Fruit fly (Drosophila melanogaster): ENCODE data around the gene CG6059.

Gene CG6059

dm6 chr3R:27153062-27153878 is 28.8 kb upstream of the CG6059 start (continued):
- no peak for TF ChIP-seq CG4707 (GFP tag; optimal IDR thresholded peaks at IDR 0.05)
- TF ChIP-seq Adf1 (GFP tag; IDR thresholded peaks at IDR 0.05): peak; percentile 6; the same call in 1 of the 2 replicates
- no peak for TF ChIP-seq gfzf (GFP tag; optimal IDR thresholded peaks at IDR 0.05)
- TF ChIP-seq Camta (GFP tag; optimal IDR thresholded peaks at IDR 0.05): peak; percentile 16
- no peak for TF ChIP-seq ato (GFP tag; IDR thresholded peaks at IDR 0.05; ENCODE audit: partially characterized antibody)
- TF ChIP-seq Sin3A (optimal IDR thresholded peaks at IDR 0.05): no peak
- TF ChIP-seq croc (GFP tag; conservative IDR thresholded peaks at IDR 0.05): no peak
- TF ChIP-seq CG17568 (GFP tag; optimal IDR thresholded peaks at IDR 0.05): no peak
- 0 out of 3 replicates have a peak, but pooled peaks have one; percentile 12 for TF ChIP-seq Dbx (GFP tag; IDR thresholded peaks at IDR 0.05)
- TF ChIP-seq Mrtf (GFP tag; IDR thresholded peaks at IDR 0.05): 0 out of 3 replicates have a peak, but pooled peaks have one; percentile 7
- peak; percentile 48 for TF ChIP-seq CHES-1-like (GFP tag; optimal IDR thresholded peaks at IDR 0.05)
- TF ChIP-seq Med (GFP tag): peak; percentile 78
- peak; percentile 69 for TF ChIP-seq CG2120 (GFP tag; optimal IDR thresholded peaks at IDR 0.05)
- no peak for TF ChIP-seq crc (GFP tag; optimal IDR thresholded peaks at IDR 0.05)
- no peak for TF ChIP-seq BEAF-32 (GFP tag; optimal IDR thresholded peaks at IDR 0.05)
- TF ChIP-seq CG11085 (GFP tag; IDR thresholded peaks at IDR 0.05): no peak
- no peak for TF ChIP-seq Kr (GFP tag; optimal IDR thresholded peaks at IDR 0.05)
- TF ChIP-seq sr (GFP tag; IDR thresholded peaks at IDR 0.05): no peak
- no peak for TF ChIP-seq CG8290 (GFP tag; optimal IDR thresholded peaks at IDR 0.05)
- peak in 1 of 2 experiments; percentile 43 for TF ChIP-seq CG8290 (tag; optimal IDR thresholded peaks at IDR 0.05)
- TF ChIP-seq CG4360 (GFP tag; IDR thresholded peaks at IDR 0.05): no peak
- TF ChIP-seq ATbp (GFP tag; optimal IDR thresholded peaks at IDR 0.05): no peak
- TF ChIP-seq CG4730 (GFP tag; IDR thresholded peaks at IDR 0.05): no peak
- peak; percentile 14 for TF ChIP-seq Hsf (GFP tag; optimal IDR thresholded peaks at IDR 0.05)
- no peak for TF ChIP-seq CG17186 (GFP tag; optimal IDR thresholded peaks at IDR 0.05)
- TF ChIP-seq CG17829 (tag; optimal IDR thresholded peaks at IDR 0.05): no peak
- TF ChIP-seq dimm (GFP tag; IDR thresholded peaks at IDR 0.05): no peak
- TF ChIP-seq CG34422 (GFP tag; IDR thresholded peaks at IDR 0.05): peak; percentile 43; the same call in 1 of the 3 replicates
- peak; percentile 26 for TF ChIP-seq CG15011 (GFP tag; optimal IDR thresholded peaks at IDR 0.05)
- no peak for TF ChIP-seq Scr (GFP tag; IDR thresholded peaks at IDR 0.05; ENCODE audit: partially characterized antibody)
- no peak for TF ChIP-seq CG33213 (GFP tag; optimal IDR thresholded peaks at IDR 0.05)
- peak; percentile 85 for TF ChIP-seq CG3281 (GFP tag; optimal IDR thresholded peaks at IDR 0.05)
- TF ChIP-seq CG11560 (tag; IDR thresholded peaks at IDR 0.05): no peak
- TF ChIP-seq salm (tag; optimal IDR thresholded peaks at IDR 0.05): no peak
- TF ChIP-seq gem (tag; optimal IDR thresholded peaks at IDR 0.05): peak; percentile 72
- TF ChIP-seq Elba2 (GFP tag; optimal IDR thresholded peaks at IDR 0.05): no peak
- no peak for TF ChIP-seq maf-S (GFP tag; optimal IDR thresholded peaks at IDR 0.05)
- peak; percentile 57 for TF ChIP-seq CG13775 (GFP tag; optimal IDR thresholded peaks at IDR 0.05)
- TF ChIP-seq CG7928 (GFP tag; optimal IDR thresholded peaks at IDR 0.05): peak; percentile 28
- peak; percentile 59; the same call in 2 of the 3 replicates for TF ChIP-seq dysf (GFP tag; IDR thresholded peaks at IDR 0.05)
- no peak for TF ChIP-seq CG6175 (GFP tag; IDR thresholded peaks at IDR 0.05)
- no peak for TF ChIP-seq CG2889 (GFP tag; IDR thresholded peaks at IDR 0.05)
- TF ChIP-seq Eip74EF (GFP tag; optimal IDR thresholded peaks at IDR 0.05): no peak
- TF ChIP-seq Hr3 (GFP tag; optimal IDR thresholded peaks at IDR 0.05): peak; percentile 43
- peak; percentile 12 for TF ChIP-seq az2 (GFP tag; optimal IDR thresholded peaks at IDR 0.05)
- peak; percentile 1 for TF ChIP-seq YL-1 (GFP tag; optimal IDR thresholded peaks at IDR 0.05)
- TF ChIP-seq CG7987 (GFP tag; optimal IDR thresholded peaks at IDR 0.05): no peak
- no peak for TF ChIP-seq CG2129 (GFP tag; IDR thresholded peaks at IDR 0.05; ENCODE audit: partially characterized antibody)
- no peak for TF ChIP-seq NC2α (GFP tag; optimal IDR thresholded peaks at IDR 0.05)
- peak; percentile 8 for TF ChIP-seq ems (GFP tag; optimal IDR thresholded peaks at IDR 0.05)
